Fruit fly (Drosophila melanogaster) whole organism, adult: ENCODE results near the gene CG18262.

ENCODE experiments used
- CG11617 ChIP-seq: fragments of 200-800 bp; sonication (Bioruptor generic); optimal IDR thresholded peaks from 2 replicates; lab custom pipeline; 2017; ENCODE audit warnings: mild to moderate bottlenecking, missing biosample characterization, missing genetic modification reagents, missing genetic modification characterization
- CG12768 ChIP-seq: fragments of 200-800 bp; sonication (Bioruptor generic); optimal IDR thresholded peaks from 2 replicates; lab custom pipeline; 2017; ENCODE audit warnings: missing biosample characterization, missing genetic modification characterization, mild to moderate bottlenecking, moderate library complexity, missing genetic modification reagents
- CG14711 ChIP-seq: fragments of 200-800 bp; sonication (Bioruptor generic); optimal IDR thresholded peaks from 2 replicates; lab custom pipeline; 2018; ENCODE audit warnings: missing biosample characterization, mild to moderate bottlenecking, missing genetic modification characterization, moderate library complexity
- CG1620 ChIP-seq: fragments of 200-800 bp; sonication (Bioruptor generic); optimal IDR thresholded peaks from 2 replicates; lab custom pipeline; 2016; ENCODE audit warnings: missing biosample characterization, missing genetic modification characterization
- CG33017 ChIP-seq: fragments of 200-800 bp; sonication (Bioruptor generic); optimal IDR thresholded peaks from 2 replicates; lab custom pipeline; 2018; ENCODE audit warnings: missing biosample characterization, mild to moderate bottlenecking, missing genetic modification characterization, moderate library complexity
- CG5204 ChIP-seq: fragments of 200-800 bp; sonication (Bioruptor generic); optimal IDR thresholded peaks from 2 replicates; lab custom pipeline; 2016; ENCODE audit warnings: missing biosample characterization, missing genetic modification characterization
- CG7045 ChIP-seq: fragments of 200-800 bp; sonication (Bioruptor generic); optimal IDR thresholded peaks from 2 replicates; lab custom pipeline; 2017; ENCODE audit warnings: missing biosample characterization, mild to moderate bottlenecking, missing genetic modification characterization
- CG7101 ChIP-seq: fragments of 200-800 bp; sonication (Bioruptor generic); optimal IDR thresholded peaks from 2 replicates; lab custom pipeline; 2018; ENCODE audit warnings: missing biosample characterization, mild to moderate bottlenecking, missing genetic modification characterization, moderate library complexity
- Clk ChIP-seq: fragments of 200-800 bp; sonication (Bioruptor generic); optimal IDR thresholded peaks from 2 replicates; lab custom pipeline; 2017; ENCODE audit warnings: missing biosample characterization, missing genetic modification characterization
- Crg-1 ChIP-seq: fragments of 200-800 bp; sonication (Bioruptor generic); optimal IDR thresholded peaks from 2 replicates; lab custom pipeline; 2016; ENCODE audit warnings: missing biosample characterization, missing genetic modification characterization
- Hr96 ChIP-seq: fragments of 200-800 bp; sonication (Bioruptor generic); optimal IDR thresholded peaks from 2 replicates; lab custom pipeline; 2016; ENCODE audit warnings: missing biosample characterization, missing genetic modification characterization
- Mnt ChIP-seq: fragments of 200-800 bp; sonication (Bioruptor generic); optimal IDR thresholded peaks from 2 replicates; lab custom pipeline; 2016; ENCODE audit warnings: missing biosample characterization, mild to moderate bottlenecking, missing genetic modification characterization
- bab1 ChIP-seq: fragments of 200-800 bp; sonication (Bioruptor generic); optimal IDR thresholded peaks from 3 replicates; lab custom pipeline; 2019; ENCODE audit warnings: missing biosample characterization, mild to moderate bottlenecking, missing genetic modification characterization, moderate library complexity
- cic ChIP-seq: fragments of 200-800 bp; sonication (Bioruptor generic); optimal IDR thresholded peaks from 2 replicates; lab custom pipeline; 2017; ENCODE audit warnings: missing biosample characterization, mild to moderate bottlenecking, missing genetic modification characterization, moderate library complexity
- cnc ChIP-seq, 2 experiments: fragments of >200 bp; optimal IDR thresholded peaks; 2 replicates each; lab custom pipeline; 2017
- kay ChIP-seq: fragments of 200-800 bp; sonication (Bioruptor generic); peaks from one replicate; lab custom pipeline; 2016; ENCODE audit warnings: missing biosample characterization, missing genetic modification characterization, borderline replicate concordance
- ovo ChIP-seq: fragments of 200-800 bp; sonication (Bioruptor generic); optimal IDR thresholded peaks from 2 replicates; lab custom pipeline; 2016; ENCODE audit warnings: missing biosample characterization, missing genetic modification characterization
- pad ChIP-seq: fragments of 200-800 bp; sonication (Bioruptor generic); optimal IDR thresholded peaks from 3 replicates; lab custom pipeline; 2017; ENCODE audit warnings: missing biosample characterization, missing genetic modification characterization, mild to moderate bottlenecking, moderate library complexity, missing genetic modification reagents
- tj ChIP-seq: fragments of 200-800 bp; sonication (Bioruptor generic); optimal IDR thresholded peaks from 3 replicates; lab custom pipeline; 2017; ENCODE audit warnings: missing biosample characterization, mild to moderate bottlenecking, missing genetic modification characterization, moderate library complexity
- toe ChIP-seq: fragments of 200-800 bp; sonication (Bioruptor generic); optimal IDR thresholded peaks from 2 replicates; lab custom pipeline; 2016; ENCODE audit warnings: missing biosample characterization, missing genetic modification characterization

The CG18262 gene

dm6 chrX:8135420-8135874 lies 17.3 kb upstream of the CG18262 start, which contains the start of the genes cyr and CG2120:
TSS of gene cyr (minus strand) at chrX:8135713.
TSS of gene CG2120 (plus strand) at chrX:8135824.
- TF ChIP-seq toe (GFP tag; lab: Kevin White, UChicago) = no peak
- TF ChIP-seq CG12768 = no peak

- TF ChIP-seq pad = no peak
- no peak for TF ChIP-seq tj (GFP tag; lab: Kevin White, UChicago)
- no peak for TF ChIP-seq Crg-1 (GFP tag; lab: Kevin White, UChicago)
- no peak for TF ChIP-seq ovo (GFP tag; lab: Kevin White, UChicago)
- no peak for TF ChIP-seq CG33017
- no peak for TF ChIP-seq CG14711 (tag; lab: Kevin White, UChicago)
- no peak for TF ChIP-seq cnc (optimal IDR thresholded peaks at IDR 0.05; lab: Kevin White, UChicago)
- TF ChIP-seq bab1 (GFP tag; lab: Kevin White, UChicago) = no peak
- no peak for TF ChIP-seq CG12768
- no peak for TF ChIP-seq CG11617 (GFP tag; lab: Kevin White, UChicago)
- TF ChIP-seq Mnt (GFP tag; lab: Kevin White, UChicago) = no peak
- TF ChIP-seq CG5204 = no peak
- no peak for TF ChIP-seq CG7101
Measured at dm6 chrX:8137285-8137684, 15.5 kb upstream of the CG18262 start.

DNA sequence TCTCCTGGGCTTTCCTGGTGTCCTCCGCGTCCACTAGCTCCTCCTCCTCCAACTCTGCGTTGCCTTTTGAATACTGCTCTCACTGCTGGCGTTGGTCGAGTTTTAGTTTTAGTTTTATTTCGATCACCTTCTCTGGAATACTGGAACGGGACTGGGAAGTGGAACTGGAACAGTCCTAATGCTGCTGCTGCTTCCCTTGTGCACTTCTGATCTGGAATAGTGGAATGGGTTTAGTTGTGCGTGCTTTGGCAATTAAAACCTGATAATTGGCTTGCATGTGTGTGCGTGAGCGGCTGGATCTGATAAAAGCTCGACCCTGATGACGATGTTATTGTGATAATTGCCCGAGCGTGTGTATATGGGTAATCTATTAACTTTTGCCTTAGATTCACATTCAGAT lies 12.0 kb upstream of the CG18262 start:
- TF ChIP-seq CG7045 (GFP tag; lab: Kevin White, UChicago) = no peak
- no peak for TF ChIP-seq pad
- no peak for TF ChIP-seq kay (GFP tag; lab: Kevin White, UChicago)
- TF ChIP-seq bab1 (GFP tag; lab: Kevin White, UChicago) = no peak
- no peak for TF ChIP-seq CG5204
- no peak for TF ChIP-seq cic
- TF ChIP-seq Mnt (GFP tag; lab: Kevin White, UChicago) = no peak
- TF ChIP-seq CG1620 (GFP tag; lab: Kevin White, UChicago) = no peak

DNA sequence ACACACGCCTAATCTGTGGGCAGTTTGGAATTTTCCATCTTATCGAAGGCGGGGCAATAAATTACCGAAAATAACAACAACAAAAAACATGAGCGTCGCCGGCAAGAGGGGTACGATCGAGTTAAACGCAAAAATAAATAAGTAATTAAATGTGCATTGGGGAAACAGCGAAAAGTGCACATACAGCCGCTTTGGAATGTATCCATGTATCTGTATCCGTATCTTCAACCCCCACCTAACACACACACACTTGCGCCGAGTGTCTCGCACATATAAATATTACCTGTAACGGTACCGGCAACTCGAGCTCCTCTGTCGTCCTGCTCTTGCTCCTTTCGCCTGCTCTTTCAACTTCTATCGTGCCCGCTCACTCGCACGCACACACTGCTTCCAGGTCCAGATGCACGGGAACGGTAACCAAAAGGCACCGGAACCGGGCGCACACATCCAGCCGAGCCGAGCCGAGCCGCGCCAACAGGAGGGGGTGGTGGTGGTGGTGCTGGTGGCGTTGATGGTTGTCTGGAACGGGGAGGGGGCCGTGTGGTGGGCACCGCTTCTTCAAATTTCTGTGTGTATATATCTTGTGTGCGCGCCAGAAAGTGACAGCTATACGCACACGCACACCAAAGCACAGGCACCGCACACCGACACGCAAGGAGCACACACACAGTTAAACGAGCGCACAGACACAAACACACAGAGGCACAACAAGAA lies 11.2 kb upstream of the CG18262 start:
- TF ChIP-seq pad (peak; percentile 98), CG12768 (peak; percentile 38), CG11617 (GFP tag; lab: Kevin White, UChicago) (peak; percentile 57), cic (peak; percentile 43), ovo (GFP tag; lab: Kevin White, UChicago) (peak; percentile 97), bab1 (GFP tag; lab: Kevin White, UChicago) (no peak), Crg-1 (GFP tag; lab: Kevin White, UChicago) (peak; percentile 8), Mnt (GFP tag; lab: Kevin White, UChicago) (peak; percentile 44), CG7101 (peak; percentile 16), tj (GFP tag; lab: Kevin White, UChicago) (peak; percentile 84), Clk (GFP tag; lab: Kevin White, UChicago) (no peak)

DNA sequence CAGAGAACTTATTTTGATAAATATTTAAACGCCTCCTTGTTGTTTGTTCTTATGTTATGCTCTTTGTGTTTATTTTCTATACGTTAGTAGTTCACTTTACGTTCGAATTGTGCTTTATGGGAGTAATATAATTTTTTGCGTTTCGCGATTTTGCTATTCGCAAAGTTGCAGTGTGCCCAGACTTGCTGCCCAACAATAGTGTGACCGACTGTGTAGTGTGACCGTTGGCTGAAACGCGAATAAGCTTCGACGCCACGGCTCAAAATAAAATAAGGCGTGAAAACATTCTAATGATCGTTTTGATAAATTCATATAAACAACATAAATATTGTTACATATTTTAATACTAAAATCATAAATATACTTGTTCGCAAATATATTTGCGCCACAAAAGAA lies 10.7 kb upstream of the CG18262 start, which contains the start of gene Smox:
TSS of gene Smox (minus strand) at position 213 of the 396 bp plus-strand sequence.
- TF ChIP-seq CG5204 = no peak
- no peak for TF ChIP-seq bab1 (GFP tag; lab: Kevin White, UChicago)
- peak; percentile 18 for TF ChIP-seq CG33017
- no peak for TF ChIP-seq kay (GFP tag; lab: Kevin White, UChicago)
- TF ChIP-seq CG14711 (tag; lab: Kevin White, UChicago) = peak; percentile 22
- TF ChIP-seq cnc (optimal IDR thresholded peaks at IDR 0.05; lab: Kevin White, UChicago) = no peak

DNA sequence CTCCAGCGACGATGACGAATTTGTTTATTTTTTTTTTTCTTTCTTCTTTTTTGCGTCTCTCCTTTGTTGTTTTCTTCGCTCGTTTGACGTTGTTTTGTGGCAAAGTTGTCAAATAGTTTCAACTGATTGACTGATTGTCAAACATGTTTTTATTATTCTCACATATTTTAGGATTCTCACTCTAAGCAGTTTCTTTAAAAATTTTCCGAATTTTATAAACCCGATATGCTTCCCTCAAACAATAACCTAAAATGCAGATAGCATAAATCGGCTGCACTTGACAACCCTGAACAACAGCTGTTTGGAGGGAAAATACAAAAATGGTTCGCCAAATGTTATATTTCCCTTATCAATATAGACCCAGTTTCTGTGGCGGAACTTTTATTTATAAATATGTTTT lies 9.2 kb upstream of the CG18262 start, which contains the start of gene CG17982:
TSS of gene CG17982 (minus strand) at position 299 of the 400 bp plus-strand sequence.
- no peak for TF ChIP-seq kay (GFP tag; lab: Kevin White, UChicago)
- TF ChIP-seq CG5204 = peak; percentile 82
- peak; percentile 99 for TF ChIP-seq bab1 (GFP tag; lab: Kevin White, UChicago)
- TF ChIP-seq CG1620 (GFP tag; lab: Kevin White, UChicago) = peak; percentile 93
- peak; percentile 95 for TF ChIP-seq CG7101
- peak; percentile 42 for TF ChIP-seq cic
- TF ChIP-seq CG14711 (tag; lab: Kevin White, UChicago) = peak; percentile 100
- peak; percentile 67 for TF ChIP-seq ovo (GFP tag; lab: Kevin White, UChicago)
- TF ChIP-seq CG33017 = peak; percentile 83
- TF ChIP-seq toe (GFP tag; lab: Kevin White, UChicago) = peak; percentile 87
- TF ChIP-seq CG11617 (GFP tag; lab: Kevin White, UChicago) = peak; percentile 94
- TF ChIP-seq pad = peak; percentile 80
- no peak for TF ChIP-seq Hr96 (GFP tag; lab: Kevin White, UChicago)
- TF ChIP-seq CG12768 = peak; percentile 83
- TF ChIP-seq tj (GFP tag; lab: Kevin White, UChicago) = peak; percentile 81
- TF ChIP-seq Clk (GFP tag; lab: Kevin White, UChicago) = peak; percentile 30
- TF ChIP-seq cnc (optimal IDR thresholded peaks at IDR 0.05; lab: Kevin White, UChicago) = no peak
- TF ChIP-seq CG7045 (GFP tag; lab: Kevin White, UChicago) = peak; percentile 78
- peak; percentile 90 for TF ChIP-seq Mnt (GFP tag; lab: Kevin White, UChicago)
- TF ChIP-seq Crg-1 (GFP tag; lab: Kevin White, UChicago) = peak; percentile 85
